Fruit fly (Drosophila melanogaster): Measurements from ENCODE around the gene CG5131.

- TF ChIP-seq Sp1 (GFP tag; optimal IDR thresholded peaks at IDR 0.05): no peak
- TF ChIP-seq Vsx2 (GFP tag; optimal IDR thresholded peaks at IDR 0.05; ENCODE audit: partially characterized antibody): no peak
- TF ChIP-seq OdsH (GFP tag; optimal IDR thresholded peaks at IDR 0.05): no peak
- TF ChIP-seq h (GFP tag; optimal IDR thresholded peaks at IDR 0.05): no peak
- no peak for TF ChIP-seq N (GFP tag; optimal IDR thresholded peaks at IDR 0.05)
Observed at dm6 chr2L:17498721-17499120, 14.4 kb downstream of the CG5131 start, which contains the start of gene CG15142.

Data from whole organism, wandering third instar larva.